Worm (Caenorhabditis elegans) whole organism, L2 larva: ENCODE data around the gene C07A9.9.

Experiments used
- C34F6.9 ChIP-seq: fragments of 150-350 bp; optimal IDR thresholded peaks from 2 replicates; lab custom pipeline; 2014; ENCODE audit warnings: missing biosample characterization, missing genetic modification characterization
- F13H6.1 ChIP-seq: sonication (generic microtip); optimal IDR thresholded peaks from 2 replicates; lab custom pipeline; 2016; ENCODE audit warnings: missing genetic modification characterization, missing compliant biosample characterization
- R02D3.7 ChIP-seq: fragments of 150-350 bp; optimal IDR thresholded peaks from 2 replicates; lab custom pipeline; 2014; ENCODE audit warnings: missing biosample characterization, missing genetic modification characterization
- Y55F3AM.14 ChIP-seq: fragments of 200-800 bp; sonication (Bioruptor generic); optimal IDR thresholded peaks from 2 replicates; lab custom pipeline; 2018; ENCODE audit warnings: mild to moderate bottlenecking, missing genetic modification characterization, missing compliant biosample characterization
- ZK546.5 ChIP-seq: sonication (generic microtip); optimal IDR thresholded peaks from 2 replicates; lab custom pipeline; 2017; ENCODE audit warnings: missing biosample characterization, missing genetic modification characterization
- alr-1 ChIP-seq: fragments of 150-350 bp; optimal IDR thresholded peaks from 2 replicates; lab custom pipeline; 2014; ENCODE audit warnings: missing biosample characterization, missing genetic modification characterization
- aly-2 ChIP-seq: fragments of 150-350 bp; optimal IDR thresholded peaks from 2 replicates; lab custom pipeline; 2014; ENCODE audit warnings: missing biosample characterization, missing genetic modification characterization
- ama-1 ChIP-seq: fragments of 150-350 bp; optimal IDR thresholded peaks from 2 replicates; lab custom pipeline; 2018; ENCODE audit warnings: inconsistent platforms
- blmp-1 ChIP-seq: sonication (generic microtip); optimal IDR thresholded peaks from 2 replicates; lab custom pipeline; 2017; ENCODE audit warnings: missing genetic modification characterization, mild to moderate bottlenecking, missing compliant biosample characterization, antibody characterized with exemption, moderate library complexity; ENCODE audit not compliant: insufficient read depth
- ceh-16 ChIP-seq: fragments of 150-350 bp; optimal IDR thresholded peaks from 2 replicates; lab custom pipeline; 2014; ENCODE audit warnings: missing biosample characterization, missing genetic modification characterization
- ceh-82 ChIP-seq: fragments of 150-350 bp; optimal IDR thresholded peaks from 2 replicates; lab custom pipeline; 2014; ENCODE audit warnings: missing biosample characterization, missing genetic modification characterization
- crh-2 ChIP-seq: sonication (generic microtip); optimal IDR thresholded peaks from 2 replicates; lab custom pipeline; 2017; ENCODE audit warnings: missing biosample characterization, missing genetic modification characterization
- dmd-4 ChIP-seq: sonication (generic microtip); optimal IDR thresholded peaks from 2 replicates; lab custom pipeline; 2017; ENCODE audit warnings: missing biosample characterization, missing genetic modification characterization
- egl-27 ChIP-seq: sonication (generic microtip); optimal IDR thresholded peaks from 3 replicates; lab custom pipeline; 2017; ENCODE audit warnings: missing biosample characterization, missing genetic modification reagents, missing genetic modification characterization
- elt-1 ChIP-seq: fragments of 150-350 bp; optimal IDR thresholded peaks from 2 replicates; lab custom pipeline; 2014; ENCODE audit warnings: missing biosample characterization, missing genetic modification characterization
- elt-3 ChIP-seq: sonication (generic microtip); optimal IDR thresholded peaks from 2 replicates; lab custom pipeline; 2017; ENCODE audit warnings: missing biosample characterization, missing genetic modification characterization
- fos-1 ChIP-seq: fragments of 150-350 bp; optimal IDR thresholded peaks from 2 replicates; lab custom pipeline; 2014; ENCODE audit warnings: missing biosample characterization, missing genetic modification characterization
- gmeb-1 ChIP-seq: fragments of 150-350 bp; optimal IDR thresholded peaks from 2 replicates; lab custom pipeline; 2014; ENCODE audit warnings: missing biosample characterization, missing genetic modification characterization
- lin-11 ChIP-seq: fragments of 150-350 bp; sonication (generic microtip); optimal IDR thresholded peaks from 2 replicates; lab custom pipeline; 2014; ENCODE audit warnings: missing biosample characterization, missing genetic modification characterization, inconsistent platforms, mixed read lengths
- lin-13 ChIP-seq: fragments of 150-350 bp; optimal IDR thresholded peaks from 2 replicates; lab custom pipeline; 2014; ENCODE audit warnings: missing biosample characterization, missing genetic modification reagents, missing genetic modification characterization
- lin-39 ChIP-seq: fragments of 150-350 bp; optimal IDR thresholded peaks from 2 replicates; lab custom pipeline; 2014; ENCODE audit warnings: missing biosample characterization, missing genetic modification reagents, missing genetic modification characterization
- lsy-2 ChIP-seq, 2 experiments: fragments of 150-350 bp in 1 of 2; sonication (generic microtip) in 1 of 2; optimal IDR thresholded peaks; 2 replicates each; lab custom pipeline; 2014 to 2017; ENCODE audit warnings: missing biosample characterization in 2 of 2, missing genetic modification characterization in 2 of 2
- mab-5 ChIP-seq: fragments of 150-350 bp; optimal IDR thresholded peaks from 2 replicates; lab custom pipeline; 2014; ENCODE audit warnings: missing biosample characterization, missing genetic modification characterization
- mbf-1 ChIP-seq: sonication (generic microtip); optimal IDR thresholded peaks from 2 replicates; lab custom pipeline; 2017; ENCODE audit warnings: missing biosample characterization, missing genetic modification characterization
- mdl-1 ChIP-seq, 2 experiments: fragments of 150-350 bp in 1 of 2; sonication (generic microtip) in 1 of 2; optimal IDR thresholded peaks; 2 replicates each; lab custom pipeline; 2017; ENCODE audit warnings: missing biosample characterization in 2 of 2, missing genetic modification characterization in 2 of 2
- nhr-10 ChIP-seq: sonication (generic microtip); optimal IDR thresholded peaks from 2 replicates; lab custom pipeline; 2017; ENCODE audit warnings: missing biosample characterization, missing genetic modification characterization
- nhr-11 ChIP-seq: fragments of 150-350 bp; optimal IDR thresholded peaks from 2 replicates; lab custom pipeline; 2014; ENCODE audit warnings: missing biosample characterization, missing genetic modification characterization
- nhr-12 ChIP-seq: fragments of 150-350 bp; optimal IDR thresholded peaks from 2 replicates; lab custom pipeline; 2014; ENCODE audit warnings: missing biosample characterization, missing genetic modification characterization
- nhr-129 ChIP-seq: fragments of 150-350 bp; optimal IDR thresholded peaks from 2 replicates; lab custom pipeline; 2014; ENCODE audit warnings: missing biosample characterization, missing genetic modification characterization
- nhr-21 ChIP-seq: fragments of 150-350 bp; optimal IDR thresholded peaks from 2 replicates; lab custom pipeline; 2014; ENCODE audit warnings: missing biosample characterization, missing genetic modification characterization
- nhr-23 ChIP-seq: fragments of 150-350 bp; optimal IDR thresholded peaks from 2 replicates; lab custom pipeline; 2014; ENCODE audit warnings: missing biosample characterization, missing genetic modification reagents, missing genetic modification characterization
- nhr-237 ChIP-seq: fragments of 150-350 bp; optimal IDR thresholded peaks from 2 replicates; lab custom pipeline; 2014; ENCODE audit warnings: missing biosample characterization, missing genetic modification characterization
- nhr-25 ChIP-seq: fragments of 150-350 bp; sonication (generic microtip); optimal IDR thresholded peaks from 3 replicates; lab custom pipeline; 2014; ENCODE audit warnings: missing biosample characterization, missing genetic modification characterization
- nhr-6 ChIP-seq: fragments of 150-350 bp; optimal IDR thresholded peaks from 2 replicates; lab custom pipeline; 2014; ENCODE audit warnings: missing biosample characterization, missing genetic modification characterization
- nhr-77 ChIP-seq: fragments of 150-350 bp; optimal IDR thresholded peaks from 2 replicates; lab custom pipeline; 2014; ENCODE audit warnings: missing biosample characterization, missing genetic modification characterization
- peb-1 ChIP-seq: fragments of 150-350 bp; optimal IDR thresholded peaks from 2 replicates; lab custom pipeline; 2014; ENCODE audit warnings: missing biosample characterization, missing genetic modification characterization
- sem-4 ChIP-seq: fragments of 150-350 bp; optimal IDR thresholded peaks from 2 replicates; lab custom pipeline; 2014; ENCODE audit warnings: missing biosample characterization, missing genetic modification reagents, missing genetic modification characterization
- skn-1 ChIP-seq: sonication (generic microtip); optimal IDR thresholded peaks from 2 replicates; lab custom pipeline; 2017; ENCODE audit warnings: missing biosample characterization, missing genetic modification characterization
- sma-3 ChIP-seq: sonication (generic microtip); optimal IDR thresholded peaks from 2 replicates; lab custom pipeline; 2016; ENCODE audit warnings: missing genetic modification reagents, missing genetic modification characterization, missing compliant biosample characterization
- sma-9 ChIP-seq, 2 experiments: fragments of 150-350 bp in 1 of 2; sonication (generic microtip) in 1 of 2; optimal IDR thresholded peaks; 2 replicates each; lab custom pipeline; 2014 to 2016; ENCODE audit warnings: missing genetic modification characterization in 2 of 2, mild to moderate bottlenecking in 1 of 2, missing biosample characterization in 1 of 2, missing compliant biosample characterization in 1 of 2, missing genetic modification reagents in 1 of 2, moderate library complexity in 1 of 2
- snpc-4 ChIP-seq: fragments of 150-350 bp; optimal IDR thresholded peaks from 2 replicates; lab custom pipeline; 2014; ENCODE audit warnings: missing biosample characterization, missing genetic modification characterization
- unc-39 ChIP-seq: fragments of 150-350 bp; optimal IDR thresholded peaks from 2 replicates; lab custom pipeline; 2014; ENCODE audit warnings: missing biosample characterization, missing genetic modification characterization
- unc-55 ChIP-seq: fragments of 150-350 bp; sonication (generic microtip); optimal IDR thresholded peaks from 3 replicates; lab custom pipeline; 2014; ENCODE audit warnings: missing biosample characterization, missing genetic modification reagents, missing genetic modification characterization
- unc-62 ChIP-seq: fragments of 150-350 bp; optimal IDR thresholded peaks from 2 replicates; lab custom pipeline; 2014; ENCODE audit warnings: missing biosample characterization, missing genetic modification reagents, missing genetic modification characterization
- zag-1 ChIP-seq: fragments of 150-350 bp; optimal IDR thresholded peaks from 2 replicates; lab custom pipeline; 2014; ENCODE audit warnings: missing biosample characterization, missing genetic modification characterization
- ztf-1 ChIP-seq: fragments of 200-800 bp; sonication (Bioruptor generic); conservative IDR thresholded peaks from 2 replicates; pipeline ENCODE4 v1.3.6; 2022; ENCODE audit warnings: missing genetic modification characterization, missing compliant biosample characterization
- ztf-11 ChIP-seq: sonication (generic microtip); optimal IDR thresholded peaks from 2 replicates; lab custom pipeline; 2017; ENCODE audit warnings: missing biosample characterization, missing genetic modification characterization
- ztf-4 ChIP-seq: fragments of 150-350 bp; optimal IDR thresholded peaks from 2 replicates; lab custom pipeline; 2014; ENCODE audit warnings: missing biosample characterization, missing genetic modification characterization

Gene C07A9.9

DNA sequence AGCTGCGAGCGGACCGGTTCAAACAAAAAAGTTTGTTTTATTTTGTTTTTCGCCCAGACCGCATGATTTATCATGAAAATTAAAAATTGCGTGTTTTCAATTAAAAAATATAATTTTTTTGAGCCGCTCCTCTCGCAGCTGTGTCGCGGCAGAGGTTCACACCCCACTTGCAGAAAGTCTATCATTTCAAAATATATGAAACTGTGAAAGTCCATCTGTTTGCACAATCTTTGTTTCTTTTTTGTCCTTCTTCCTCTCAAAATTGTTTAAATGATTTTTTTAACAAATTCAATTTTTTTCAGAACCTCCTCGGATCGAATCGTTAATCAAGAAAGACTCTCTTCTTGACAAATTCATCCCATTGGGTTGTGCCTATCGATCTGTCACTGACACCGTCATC, 32.1 kb upstream of the C07A9.9 start, which contains the start of gene tlk-1:
Gene tlk-1 (plus strand): TSS at position 301 of the 400 bp plus-strand sequence.
- TF ChIP-seq gmeb-1 (tag; lab: Kevin White, UChicago) (no peak), ama-1 (lab: Kevin White, UChicago) (no peak), C34F6.9 (no peak), blmp-1 (tag; lab: Kevin White, UChicago) (no peak), F13H6.1 (tag; lab: Kevin White, UChicago) (no peak), nhr-21 (tag; lab: Kevin White, UChicago) (no peak), lin-11 (tag; lab: Kevin White, UChicago) (no peak), peb-1 (no peak), nhr-77 (tag; lab: Kevin White, UChicago) (no peak), ceh-16 (tag; lab: Kevin White, UChicago) (no peak), nhr-10 (tag; lab: Kevin White, UChicago) (no peak), nhr-11 (no peak), aly-2 (tag; lab: Kevin White, UChicago) (no peak), ztf-1 (GFP tag; lab: Robert Waterston, UW) (no peak), elt-3 (no peak), R02D3.7 (no peak), skn-1 (tag; lab: Kevin White, UChicago) (no peak), nhr-237 (no peak)

DNA sequence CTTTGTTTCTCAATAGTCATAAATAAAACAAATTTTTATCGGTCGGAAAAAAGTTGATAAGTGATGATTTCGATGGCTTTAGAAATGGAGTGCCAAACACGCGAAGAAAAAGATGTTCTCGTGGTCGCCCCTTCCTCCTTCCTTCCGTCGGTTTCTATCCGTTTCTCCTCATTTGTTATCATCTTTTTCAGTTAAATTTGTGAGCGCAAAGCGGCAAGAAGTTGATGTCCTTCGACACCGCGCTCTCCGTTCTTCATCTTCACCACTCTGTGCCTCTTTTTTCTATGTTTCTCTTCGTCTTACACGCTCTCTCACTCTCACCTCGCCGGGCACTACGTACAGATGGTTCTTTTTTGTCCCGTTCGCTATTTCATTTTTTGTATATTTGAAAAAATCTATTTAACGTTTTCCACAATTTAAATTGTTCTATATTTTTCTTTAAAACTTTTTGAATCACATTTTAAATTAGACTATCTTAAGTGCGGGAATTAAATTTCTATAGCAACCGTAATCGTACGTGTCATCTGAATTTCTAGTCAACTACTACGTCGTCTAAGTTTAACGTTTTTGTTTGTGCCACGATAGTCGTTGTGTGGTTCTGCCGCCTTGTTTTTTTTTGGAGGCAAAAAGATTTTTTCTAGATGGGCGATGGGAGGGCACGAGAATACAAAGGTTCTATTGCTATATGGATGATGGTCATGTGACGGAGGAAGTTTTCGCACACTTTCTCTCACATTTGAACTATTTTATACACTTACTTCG, 31.4 kb upstream of the C07A9.9 start:
- no peak for TF ChIP-seq ama-1 (lab: Kevin White, UChicago)
- no peak for TF ChIP-seq dmd-4 (tag; lab: Kevin White, UChicago)
- no peak for TF ChIP-seq peb-1
- peak; percentile 36 for TF ChIP-seq F13H6.1 (tag; lab: Kevin White, UChicago)
- no peak for TF ChIP-seq ZK546.5 (tag; lab: Kevin White, UChicago)
- no peak for TF ChIP-seq blmp-1 (tag; lab: Kevin White, UChicago)
- peak; percentile 50 for TF ChIP-seq fos-1 (tag; lab: Kevin White, UChicago)
- TF ChIP-seq elt-3, result no peak
- peak; percentile 7 for TF ChIP-seq nhr-129
- TF ChIP-seq sma-9 (GFP tag; optimal IDR thresholded peaks at IDR 0.05; lab: Kevin White, UChicago), result peak; percentile 44
- no peak for TF ChIP-seq sma-9 (tag; optimal IDR thresholded peaks at IDR 0.05; lab: Kevin White, UChicago)
- peak; percentile 30 for TF ChIP-seq egl-27 (tag; lab: Kevin White, UChicago)
- TF ChIP-seq ceh-16 (tag; lab: Kevin White, UChicago), result no peak
- TF ChIP-seq lin-11 (tag; lab: Kevin White, UChicago), result no peak
- TF ChIP-seq unc-39 (tag; lab: Kevin White, UChicago), result no peak
- no peak for TF ChIP-seq zag-1 (tag; lab: Kevin White, UChicago)
- no peak for TF ChIP-seq crh-2 (tag; lab: Kevin White, UChicago)
- no peak for TF ChIP-seq nhr-12 (tag; lab: Kevin White, UChicago)
- no peak for TF ChIP-seq unc-55 (GFP tag; lab: Kevin White, UChicago)
- no peak for TF ChIP-seq nhr-23 (tag; lab: Kevin White, UChicago)
- TF ChIP-seq nhr-25, result no peak
- TF ChIP-seq lin-39 (tag; lab: Kevin White, UChicago), result no peak
- peak; percentile 2 for TF ChIP-seq sma-3 (GFP tag; lab: Kevin White, UChicago)
- no peak for TF ChIP-seq nhr-10 (tag; lab: Kevin White, UChicago)
- peak; percentile 44 for TF ChIP-seq C34F6.9
- no peak for TF ChIP-seq alr-1 (tag; lab: Kevin White, UChicago)
- no peak for TF ChIP-seq R02D3.7
- no peak for TF ChIP-seq ztf-11 (tag; lab: Kevin White, UChicago)
- TF ChIP-seq nhr-237, result no peak
- TF ChIP-seq mdl-1 (tag; optimal IDR thresholded peaks at IDR 0.05; lab: Kevin White, UChicago), result peak; percentile 43 to 61
- TF ChIP-seq nhr-6 (tag; lab: Kevin White, UChicago), result no peak
- peak; percentile 71 for TF ChIP-seq nhr-21 (tag; lab: Kevin White, UChicago)
- TF ChIP-seq nhr-11, result no peak
- no peak for TF ChIP-seq gmeb-1 (tag; lab: Kevin White, UChicago)
- TF ChIP-seq lsy-2 (tag; optimal IDR thresholded peaks at IDR 0.05; lab: Kevin White, UChicago), result peak in 1 of 2 experiments; percentile 50
- peak; percentile 70 for TF ChIP-seq sem-4 (tag; lab: Kevin White, UChicago)
- TF ChIP-seq ceh-82 (tag; lab: Kevin White, UChicago), result no peak
- TF ChIP-seq ztf-1 (GFP tag; lab: Robert Waterston, UW), result no peak
- no peak for TF ChIP-seq Y55F3AM.14 (GFP tag; lab: Kevin White, UChicago)
- peak; percentile 20 for TF ChIP-seq ztf-4 (tag; lab: Kevin White, UChicago)
- no peak for TF ChIP-seq skn-1 (tag; lab: Kevin White, UChicago)
- TF ChIP-seq lin-13 (GFP tag; lab: Kevin White, UChicago), result no peak
- TF ChIP-seq snpc-4 (tag; lab: Kevin White, UChicago), result no peak
- TF ChIP-seq mbf-1 (tag; lab: Kevin White, UChicago), result no peak
- no peak for TF ChIP-seq nhr-77 (tag; lab: Kevin White, UChicago)
- no peak for TF ChIP-seq aly-2 (tag; lab: Kevin White, UChicago)
- TF ChIP-seq elt-1, result no peak
- TF ChIP-seq unc-62 (GFP tag; lab: Kevin White, UChicago), result no peak
- no peak for TF ChIP-seq mab-5
